Fruit fly (Drosophila melanogaster) whole organism, embryonic: ENCODE results near the gene se.

Source experiments
- Aef1 ChIP-seq: fragments of 200-800 bp; sonication (Bioruptor generic); IDR thresholded peaks from 3 replicates; pipeline ENCODE4 v1.3.6; 2022; ENCODE audit warnings: missing biosample characterization, missing genetic modification characterization
- CG10431 ChIP-seq: fragments of 200-800 bp; sonication (Bioruptor generic); optimal IDR thresholded peaks from 3 replicates; lab custom pipeline; 2018; ENCODE audit warnings: missing biosample characterization, mild to moderate bottlenecking, missing genetic modification characterization
- CG12769 ChIP-seq: fragments of 200-800 bp; sonication (Bioruptor generic); optimal IDR thresholded peaks from 2 replicates; lab custom pipeline; 2019; ENCODE audit warnings: missing biosample characterization, mild to moderate bottlenecking, missing genetic modification characterization, moderate library complexity
- CG14441 ChIP-seq: fragments of 200-800 bp; sonication (Bioruptor generic); IDR thresholded peaks from 2 replicates; pipeline ENCODE4 v1.3.6; 2022; ENCODE audit warnings: missing biosample characterization, missing genetic modification characterization
- CG14965 ChIP-seq: fragments of 200-800 bp; sonication (Bioruptor generic); optimal IDR thresholded peaks from 2 replicates; lab custom pipeline; 2016; ENCODE audit warnings: missing biosample characterization, missing genetic modification characterization, borderline replicate concordance
- CG15011 ChIP-seq: fragments of 200-800 bp; sonication (Bioruptor generic); optimal IDR thresholded peaks from 3 replicates; lab custom pipeline; 2018; ENCODE audit warnings: missing biosample characterization, mild to moderate bottlenecking, missing genetic modification characterization
- CG15073 ChIP-seq: fragments of 200-800 bp; sonication (Bioruptor generic); optimal IDR thresholded peaks from 2 replicates; lab custom pipeline; 2016; ENCODE audit warnings: missing biosample characterization, missing genetic modification characterization
- CG17359 ChIP-seq: fragments of 200-800 bp; sonication (Bioruptor generic); optimal IDR thresholded peaks from 3 replicates; lab custom pipeline; 2018; ENCODE audit warnings: missing biosample characterization, mild to moderate bottlenecking, missing genetic modification characterization, moderate library complexity
- CG17385 ChIP-seq: fragments of 200-800 bp; sonication (Bioruptor generic); optimal IDR thresholded peaks from 3 replicates; lab custom pipeline; 2018; ENCODE audit warnings: missing biosample characterization, mild to moderate bottlenecking, missing genetic modification characterization
- CG18011 ChIP-seq: fragments of 200-800 bp; sonication (Bioruptor generic); optimal IDR thresholded peaks from 2 replicates; lab custom pipeline; 2017; ENCODE audit warnings: missing biosample characterization, missing genetic modification characterization, mild to moderate bottlenecking, moderate library complexity, missing genotype
- CG2120 ChIP-seq: fragments of 200-800 bp; sonication (Bioruptor generic); optimal IDR thresholded peaks from 3 replicates; lab custom pipeline; 2016; ENCODE audit warnings: missing biosample characterization, missing genetic modification characterization
- CG31441 ChIP-seq: fragments of 200-800 bp; sonication (Bioruptor generic); IDR thresholded peaks from 2 replicates; pipeline ENCODE4 v1.3.6; 2022; ENCODE audit warnings: missing biosample characterization, missing genetic modification characterization
- CG3838 ChIP-seq: fragments of 200-800 bp; sonication (Bioruptor generic); optimal IDR thresholded peaks from 3 replicates; lab custom pipeline; 2016; ENCODE audit warnings: missing biosample characterization, missing genetic modification characterization
- CG3995 ChIP-seq: fragments of 200-800 bp; sonication (Bioruptor generic); optimal IDR thresholded peaks from 3 replicates; lab custom pipeline; 2016; ENCODE audit warnings: missing biosample characterization, missing genetic modification characterization
- CG42726 ChIP-seq: fragments of 200-800 bp; sonication (Bioruptor generic); IDR thresholded peaks from 2 replicates; pipeline ENCODE4 v1.3.6; 2022; ENCODE audit warnings: missing biosample characterization, missing genetic modification characterization; ENCODE audit not compliant: partially characterized antibody
- CG4424 ChIP-seq: fragments of 200-800 bp; sonication (Bioruptor generic); optimal IDR thresholded peaks from 3 replicates; lab custom pipeline; 2016; ENCODE audit warnings: missing biosample characterization, missing genetic modification characterization
- CG4820 ChIP-seq: fragments of 200-800 bp; sonication (Bioruptor generic); optimal IDR thresholded peaks from 3 replicates; lab custom pipeline; 2016; ENCODE audit warnings: missing biosample characterization, missing genetic modification characterization
- CG4854 ChIP-seq: fragments of 200-800 bp; sonication (Bioruptor generic); optimal IDR thresholded peaks from 2 replicates; lab custom pipeline; 2016; ENCODE audit warnings: missing biosample characterization, missing genetic modification characterization, inconsistent platforms
- CG6813 ChIP-seq: fragments of 200-800 bp; sonication (Bioruptor generic); optimal IDR thresholded peaks from 2 replicates; lab custom pipeline; 2017; ENCODE audit warnings: missing biosample characterization, missing genetic modification characterization, mild to moderate bottlenecking, moderate library complexity, missing genetic modification reagents
- CG7372 ChIP-seq: fragments of 200-800 bp; sonication (Bioruptor generic); IDR thresholded peaks from 2 replicates; pipeline ENCODE4 v1.3.6; 2022; ENCODE audit warnings: missing biosample characterization, missing genetic modification characterization
- CG7963 ChIP-seq: fragments of 200-800 bp; sonication (Bioruptor generic); IDR thresholded peaks from 3 replicates; pipeline ENCODE4 v1.3.6; 2022; ENCODE audit warnings: missing biosample characterization, missing genetic modification characterization; ENCODE audit not compliant: partially characterized antibody
- CG8089 ChIP-seq: fragments of 200-800 bp; sonication (Bioruptor generic); optimal IDR thresholded peaks from 3 replicates; lab custom pipeline; 2016; ENCODE audit warnings: missing biosample characterization, missing genetic modification characterization
- Dbx ChIP-seq: fragments of 200-800 bp; sonication (Bioruptor generic); IDR thresholded peaks from 3 replicates; pipeline ENCODE4 v1.3.6; 2022; ENCODE audit warnings: missing biosample characterization, missing genetic modification characterization
- Deaf1 ChIP-seq: fragments of 200-800 bp; optimal IDR thresholded peaks from 3 replicates; lab custom pipeline; 2019; ENCODE audit warnings: missing biosample characterization, mild to moderate bottlenecking, missing genetic modification characterization, moderate library complexity
- Dek ChIP-seq: fragments of 200-800 bp; sonication (Bioruptor generic); optimal IDR thresholded peaks from 3 replicates; lab custom pipeline; 2019; ENCODE audit warnings: missing biosample characterization, mild to moderate bottlenecking, missing genetic modification characterization, moderate library complexity
- ERR ChIP-seq: fragments of 200-800 bp; sonication (Bioruptor generic); optimal IDR thresholded peaks from 2 replicates; lab custom pipeline; 2016; ENCODE audit warnings: missing biosample characterization, missing genetic modification characterization
- Ets97D ChIP-seq: fragments of 200-800 bp; sonication (Bioruptor generic); optimal IDR thresholded peaks from 3 replicates; lab custom pipeline; 2016; ENCODE audit warnings: missing biosample characterization, missing genetic modification characterization
- Hsf ChIP-seq: fragments of 200-800 bp; sonication (Bioruptor generic); optimal IDR thresholded peaks from 3 replicates; lab custom pipeline; 2016; ENCODE audit warnings: missing biosample characterization, missing genetic modification characterization
- Lpt ChIP-seq: fragments of >200 bp; optimal IDR thresholded peaks from 2 replicates; lab custom pipeline; 2018; ENCODE audit warnings: missing biosample characterization, missing genetic modification characterization
- MESR4 ChIP-seq: fragments of 200-800 bp; sonication (Bioruptor generic); optimal IDR thresholded peaks from 2 replicates; lab custom pipeline; 2018; ENCODE audit warnings: missing biosample characterization, mild to moderate bottlenecking, missing genetic modification characterization, moderate library complexity
- PHDP ChIP-seq: fragments of 200-800 bp; sonication (Bioruptor generic); optimal IDR thresholded peaks from 3 replicates; lab custom pipeline; 2018; ENCODE audit warnings: missing biosample characterization, mild to moderate bottlenecking, missing genetic modification characterization, moderate library complexity
- Poxn ChIP-seq: fragments of 200-800 bp; sonication (Bioruptor generic); IDR thresholded peaks from 2 replicates; pipeline ENCODE4 v1.3.6; 2022; ENCODE audit warnings: missing biosample characterization, missing genetic modification characterization
- Rfx ChIP-seq: fragments of 200-800 bp; sonication (Bioruptor generic); IDR thresholded peaks from 2 replicates; pipeline ENCODE4 v1.3.6; 2022; ENCODE audit warnings: missing biosample characterization, missing genetic modification characterization
- Xbp1 ChIP-seq: fragments of 200-800 bp; sonication (Bioruptor generic); optimal IDR thresholded peaks from 3 replicates; lab custom pipeline; 2016; ENCODE audit warnings: missing biosample characterization, mild to moderate bottlenecking, missing genetic modification characterization
- bigmax ChIP-seq: fragments of 200-800 bp; sonication (Bioruptor generic); optimal IDR thresholded peaks from 2 replicates; lab custom pipeline; 2018; ENCODE audit warnings: missing biosample characterization, mild to moderate bottlenecking, missing genetic modification characterization
- bsh ChIP-seq, 2 experiments: fragments of 200-800 bp; sonication (Bioruptor generic); optimal IDR thresholded peaks; 2 replicates each; lab custom pipeline; 2017 to 2018; ENCODE audit warnings: mild to moderate bottlenecking in 2 of 2, missing biosample characterization in 2 of 2, missing genetic modification characterization in 2 of 2, moderate library complexity in 1 of 2
- chif ChIP-seq, 2 experiments: fragments of 200-800 bp; sonication (Bioruptor generic); optimal IDR thresholded peaks; 3 replicates each; lab custom pipeline; 2016; ENCODE audit warnings: missing biosample characterization in 2 of 2, missing genetic modification characterization in 2 of 2
- dysf ChIP-seq: fragments of 200-800 bp; sonication (Bioruptor generic); IDR thresholded peaks from 3 replicates; pipeline ENCODE4 v1.3.6; 2022; ENCODE audit warnings: missing biosample characterization, missing genetic modification characterization
- fd3F ChIP-seq: fragments of 200-800 bp; sonication (Bioruptor generic); optimal IDR thresholded peaks from 2 replicates; lab custom pipeline; 2018; ENCODE audit warnings: missing biosample characterization, mild to moderate bottlenecking, missing genetic modification characterization, moderate library complexity
- fd96Cb ChIP-seq: fragments of 200-800 bp; sonication (Bioruptor generic); optimal IDR thresholded peaks from 2 replicates; lab custom pipeline; 2018; ENCODE audit warnings: missing biosample characterization, mild to moderate bottlenecking, missing genetic modification characterization, moderate library complexity
- grn ChIP-seq: fragments of 200-800 bp; sonication (Bioruptor generic); optimal IDR thresholded peaks from 3 replicates; lab custom pipeline; 2017; ENCODE audit warnings: missing biosample characterization, missing genetic modification characterization
- ham ChIP-seq: fragments of 200-800 bp; sonication (Bioruptor generic); IDR thresholded peaks from 2 replicates; pipeline ENCODE4 v1.3.6; 2022; ENCODE audit warnings: missing biosample characterization, missing genetic modification characterization
- inv ChIP-seq: fragments of 200-800 bp; sonication (Bioruptor generic); IDR thresholded peaks from 2 replicates; pipeline ENCODE4 v1.3.6; 2022; ENCODE audit warnings: missing biosample characterization, missing genetic modification characterization; ENCODE audit not compliant: partially characterized antibody
- klu ChIP-seq: fragments of 200-800 bp; sonication (Bioruptor generic); IDR thresholded peaks from 2 replicates; pipeline ENCODE4 v1.3.6; 2022; ENCODE audit warnings: missing biosample characterization, missing genetic modification characterization
- kni ChIP-seq: fragments of 200-800 bp; sonication (Bioruptor generic); optimal IDR thresholded peaks from 3 replicates; lab custom pipeline; 2017; ENCODE audit warnings: mild to moderate bottlenecking, missing biosample characterization, missing genetic modification reagents, missing genetic modification characterization
- maf-S ChIP-seq: fragments of 200-800 bp; sonication (Bioruptor generic); optimal IDR thresholded peaks from 2 replicates; lab custom pipeline; 2016; ENCODE audit warnings: missing biosample characterization, missing genetic modification characterization
- pho ChIP-seq: fragments of 200-800 bp; sonication (Bioruptor generic); optimal IDR thresholded peaks from 2 replicates; lab custom pipeline; 2016; ENCODE audit warnings: missing biosample characterization, missing genetic modification characterization
- psq ChIP-seq: fragments of 200-800 bp; sonication (Bioruptor generic); optimal IDR thresholded peaks from 2 replicates; lab custom pipeline; 2017; ENCODE audit warnings: missing biosample characterization, missing genetic modification characterization
- schlank ChIP-seq: fragments of 200-800 bp; sonication (Bioruptor generic); optimal IDR thresholded peaks from 2 replicates; lab custom pipeline; 2018; ENCODE audit warnings: missing biosample characterization, mild to moderate bottlenecking, missing genetic modification characterization
- so ChIP-seq: fragments of 200-800 bp; sonication (Bioruptor generic); IDR thresholded peaks from 3 replicates; pipeline ENCODE4 v1.3.6; 2022; ENCODE audit warnings: missing biosample characterization, missing genetic modification characterization
- tio ChIP-seq: fragments of 200-800 bp; sonication (Bioruptor generic); optimal IDR thresholded peaks from 2 replicates; lab custom pipeline; 2017; ENCODE audit warnings: missing biosample characterization, missing genetic modification characterization, inconsistent platforms
- toy ChIP-seq: fragments of 200-800 bp; sonication (Bioruptor generic); IDR thresholded peaks from 2 replicates; pipeline ENCODE4 v1.3.6; 2022; ENCODE audit warnings: missing biosample characterization, missing genetic modification characterization

Gene se

dm6 chr3L:8519232-8519631, 1.1 kb upstream of the se start (continued):
- no peak for TF ChIP-seq Xbp1 (GFP tag; lab: Kevin White, UChicago)
- TF ChIP-seq bigmax (GFP tag; lab: Kevin White, UChicago), result peak; percentile 70
- TF ChIP-seq CG10431 (GFP tag; lab: Kevin White, UChicago), result no peak
- no peak for TF ChIP-seq CG3838 (GFP tag; lab: Kevin White, UChicago)
- no peak for TF ChIP-seq CG17385
- TF ChIP-seq PHDP (tag; lab: Kevin White, UChicago), result no peak
- no peak for TF ChIP-seq bsh (GFP tag; optimal IDR thresholded peaks at IDR 0.05; lab: Kevin White, UChicago)
- TF ChIP-seq Ets97D (GFP tag; lab: Kevin White, UChicago), result no peak
- no peak for TF ChIP-seq maf-S (GFP tag; lab: Kevin White, UChicago)
- no peak for TF ChIP-seq klu (GFP tag; lab: Robert Waterston, UW)
- TF ChIP-seq CG7963 (GFP tag; lab: Robert Waterston, UW), result no peak
- TF ChIP-seq Aef1 (GFP tag; lab: Robert Waterston, UW), result no peak
- TF ChIP-seq chif (GFP tag; optimal IDR thresholded peaks at IDR 0.05; lab: Kevin White, UChicago), result no peak
- TF ChIP-seq MESR4 (GFP tag; lab: Kevin White, UChicago), result no peak
- no peak for TF ChIP-seq Dek (tag; lab: Kevin White, UChicago)
- no peak for TF ChIP-seq fd96Cb (tag; lab: Kevin White, UChicago)
- TF ChIP-seq CG17359 (tag; lab: Kevin White, UChicago), result no peak
- TF ChIP-seq inv (GFP tag; lab: Robert Waterston, UW), result no peak
- TF ChIP-seq dysf (GFP tag; lab: Robert Waterston, UW), result no peak
- no peak for TF ChIP-seq CG14441 (GFP tag; lab: Robert Waterston, UW)
- TF ChIP-seq tio (GFP tag; lab: Kevin White, UChicago), result no peak
- TF ChIP-seq ham (GFP tag; lab: Robert Waterston, UW), result no peak
- no peak for TF ChIP-seq Lpt (GFP tag; lab: Kevin White, UChicago)
- TF ChIP-seq so, result no peak
- TF ChIP-seq CG31441 (GFP tag; lab: Robert Waterston, UW), result no peak
- no peak for TF ChIP-seq CG4854 (GFP tag; lab: Kevin White, UChicago)
- no peak for TF ChIP-seq CG15073
- TF ChIP-seq CG3995 (GFP tag; lab: Kevin White, UChicago), result peak; percentile 69
- TF ChIP-seq Rfx (GFP tag; lab: Robert Waterston, UW), result peak; percentile 39
- no peak for TF ChIP-seq CG12769
- no peak for TF ChIP-seq Hsf
- TF ChIP-seq grn (GFP tag; lab: Kevin White, UChicago), result peak; percentile 66
- TF ChIP-seq psq (GFP tag; lab: Kevin White, UChicago), result no peak
- no peak for TF ChIP-seq Poxn (GFP tag; lab: Robert Waterston, UW)
- peak; percentile 21 for TF ChIP-seq CG2120 (GFP tag; lab: Kevin White, UChicago)
- no peak for TF ChIP-seq fd3F (GFP tag; lab: Kevin White, UChicago)
- no peak for TF ChIP-seq CG4820
- no peak for TF ChIP-seq kni (GFP tag; lab: Kevin White, UChicago)
- TF ChIP-seq toy, result no peak
- no peak for TF ChIP-seq CG8089 (GFP tag; lab: Kevin White, UChicago)
- peak; percentile 30; the same call in 1 of the 3 replicates for TF ChIP-seq Dbx (GFP tag; lab: Robert Waterston, UW)
- peak; percentile 4 for TF ChIP-seq CG6813 (GFP tag; lab: Kevin White, UChicago)
- TF ChIP-seq CG4424 (GFP tag; lab: Kevin White, UChicago), result no peak
- no peak for TF ChIP-seq schlank (tag; lab: Kevin White, UChicago)
- TF ChIP-seq CG18011, result no peak
- TF ChIP-seq CG14965 (GFP tag; lab: Kevin White, UChicago), result no peak
- TF ChIP-seq ERR (GFP tag; lab: Kevin White, UChicago), result no peak
- no peak for TF ChIP-seq CG15011 (GFP tag; lab: Kevin White, UChicago)
- no peak for TF ChIP-seq pho (GFP tag; lab: Kevin White, UChicago)
- no peak for TF ChIP-seq CG42726 (GFP tag; lab: Robert Waterston, UW)
- no peak for TF ChIP-seq CG7372 (GFP tag; lab: Robert Waterston, UW)
- TF ChIP-seq Deaf1 (tag; lab: Kevin White, UChicago), result no peak
